Fruit fly (Drosophila melanogaster) whole organism, embryonic: ENCODE results near the gene CG10943.
A peak's percentile ranks its signal among the peaks of the same experiment; 100 is the strongest.

Experiments used
- Atf-2 ChIP-seq: fragments of 200-800 bp; sonication (Bioruptor generic); optimal IDR thresholded peaks from 2 replicates; lab custom pipeline; 2016; ENCODE audit warnings: missing biosample characterization, missing genetic modification characterization
- BEAF-32 ChIP-seq: fragments of 200-800 bp; sonication (Bioruptor generic); optimal IDR thresholded peaks from 3 replicates; lab custom pipeline; 2017; ENCODE audit warnings: missing biosample characterization, missing genetic modification characterization, mild to moderate bottlenecking, moderate library complexity, missing genetic modification reagents
- Bgb ChIP-seq: fragments of 200-800 bp; sonication (Bioruptor generic); IDR thresholded peaks from 2 replicates; pipeline ENCODE4 v1.3.6; 2022; ENCODE audit warnings: missing biosample characterization, missing genetic modification characterization; ENCODE audit not compliant: partially characterized antibody
- CG10366 ChIP-seq: fragments of 200-800 bp; sonication (Bioruptor generic); IDR thresholded peaks from 2 replicates; pipeline ENCODE4 v1.3.6; 2022; ENCODE audit warnings: missing biosample characterization, missing genetic modification characterization
- CG10979 ChIP-seq: fragments of 200-800 bp; sonication (Bioruptor generic); optimal IDR thresholded peaks from 2 replicates; lab custom pipeline; 2018; ENCODE audit warnings: missing biosample characterization, mild to moderate bottlenecking, missing genetic modification characterization, moderate library complexity
- CG12769 ChIP-seq: fragments of 200-800 bp; sonication (Bioruptor generic); optimal IDR thresholded peaks from 2 replicates; lab custom pipeline; 2019; ENCODE audit warnings: missing biosample characterization, mild to moderate bottlenecking, missing genetic modification characterization, moderate library complexity
- CG13123 ChIP-seq: fragments of 200-800 bp; sonication (Bioruptor generic); optimal IDR thresholded peaks from 2 replicates; lab custom pipeline; 2016; ENCODE audit warnings: missing biosample characterization, missing genetic modification characterization
- CG16813 ChIP-seq: fragments of 200-800 bp; sonication (Bioruptor generic); IDR thresholded peaks from 3 replicates; pipeline ENCODE4 v1.3.6; 2022; ENCODE audit warnings: missing biosample characterization, missing genetic modification characterization; ENCODE audit not compliant: partially characterized antibody
- CG17612 ChIP-seq: fragments of 200-800 bp; sonication (Bioruptor generic); IDR thresholded peaks from 2 replicates; pipeline ENCODE4 v1.3.6; 2022; ENCODE audit warnings: missing biosample characterization, missing genetic modification characterization
- CG18011 ChIP-seq: fragments of 200-800 bp; sonication (Bioruptor generic); optimal IDR thresholded peaks from 2 replicates; lab custom pipeline; 2017; ENCODE audit warnings: missing biosample characterization, missing genetic modification characterization, mild to moderate bottlenecking, moderate library complexity, missing genotype
- CG7271 ChIP-seq: fragments of 200-800 bp; sonication (Bioruptor generic); optimal IDR thresholded peaks from 2 replicates; lab custom pipeline; 2018; ENCODE audit warnings: missing biosample characterization, mild to moderate bottlenecking, missing genetic modification characterization, moderate library complexity
- CG9727 ChIP-seq: fragments of 200-800 bp; sonication (Bioruptor generic); optimal IDR thresholded peaks from 3 replicates; lab custom pipeline; 2017; ENCODE audit warnings: missing biosample characterization, mild to moderate bottlenecking, missing genetic modification characterization
- CTCF ChIP-seq: fragments of 200-800 bp; sonication (Bioruptor generic); optimal IDR thresholded peaks from 2 replicates; lab custom pipeline; 2017; ENCODE audit warnings: missing biosample characterization, mild to moderate bottlenecking, missing genetic modification characterization, moderate library complexity
- Chrac-16 ChIP-seq: fragments of 200-800 bp; sonication (Bioruptor generic); optimal IDR thresholded peaks from 3 replicates; lab custom pipeline; 2016; ENCODE audit warnings: missing biosample characterization, missing genetic modification characterization
- D ChIP-seq, 2 experiments: fragments of 200-800 bp in 1 of 2; fragments of >200 bp in 1 of 2; sonication (Bioruptor generic) in 1 of 2; optimal IDR thresholded peaks; 2 replicates in 1 of 2; 3 replicates in 1 of 2; lab custom pipeline; 2017; ENCODE audit warnings: mild to moderate bottlenecking in 1 of 2, missing biosample characterization in 1 of 2, missing genetic modification characterization in 1 of 2, missing genetic modification reagents in 1 of 2
- Dref ChIP-seq: fragments of 200-800 bp; sonication (Bioruptor generic); IDR thresholded peaks from 2 replicates; pipeline ENCODE4 v1.3.6; 2022; ENCODE audit warnings: missing biosample characterization, missing genetic modification characterization
- Elba2 ChIP-seq: fragments of 200-800 bp; sonication (Bioruptor generic); optimal IDR thresholded peaks from 3 replicates; lab custom pipeline; 2016; ENCODE audit warnings: missing biosample characterization, missing genetic modification characterization
- Fer1 ChIP-seq: fragments of 200-800 bp; sonication (Bioruptor generic); optimal IDR thresholded peaks from 2 replicates; lab custom pipeline; 2017; ENCODE audit warnings: missing biosample characterization, mild to moderate bottlenecking, missing genetic modification characterization
- GATAe ChIP-seq: fragments of 200-800 bp; sonication (Bioruptor generic); conservative IDR thresholded peaks from 2 replicates; pipeline ENCODE4 v1.3.6; 2022; ENCODE audit warnings: missing biosample characterization, missing genetic modification characterization
- HLH3B ChIP-seq: fragments of 200-800 bp; sonication (Bioruptor generic); IDR thresholded peaks from 2 replicates; pipeline ENCODE4 v1.3.6; 2022; ENCODE audit warnings: missing biosample characterization, missing genetic modification characterization
- MTF-1 ChIP-seq: fragments of 200-800 bp; sonication (Bioruptor generic); optimal IDR thresholded peaks from 2 replicates; lab custom pipeline; 2018; ENCODE audit warnings: missing biosample characterization, mild to moderate bottlenecking, missing genetic modification characterization, borderline replicate concordance
- Med ChIP-seq: fragments of 200-800 bp; sonication (Bioruptor generic); peaks from one replicate; lab custom pipeline; 2016; ENCODE audit warnings: missing biosample characterization, missing genetic modification characterization, mild to moderate bottlenecking, inconsistent platforms, moderate library complexity
- Oli ChIP-seq: fragments of 200-800 bp; sonication (Bioruptor generic); optimal IDR thresholded peaks from 2 replicates; lab custom pipeline; 2018; ENCODE audit warnings: missing biosample characterization, mild to moderate bottlenecking, missing genetic modification characterization, moderate library complexity
- Spps ChIP-seq: fragments of 200-800 bp; sonication (Bioruptor generic); optimal IDR thresholded peaks from 2 replicates; lab custom pipeline; 2018; ENCODE audit warnings: missing biosample characterization, mild to moderate bottlenecking, missing genetic modification characterization
- al ChIP-seq: fragments of 200-800 bp; sonication (Bioruptor generic); IDR thresholded peaks from 2 replicates; pipeline ENCODE4 v1.3.6; 2022; ENCODE audit warnings: missing biosample characterization, missing genetic modification characterization
- amos ChIP-seq: fragments of 200-800 bp; sonication (Bioruptor generic); IDR thresholded peaks from 2 replicates; pipeline ENCODE4 v1.3.6; 2022; ENCODE audit warnings: missing biosample characterization, missing genetic modification characterization; ENCODE audit not compliant: partially characterized antibody
- ara ChIP-seq: fragments of 200-800 bp; sonication (Bioruptor generic); IDR thresholded peaks from 2 replicates; pipeline ENCODE4 v1.3.6; 2022; ENCODE audit warnings: missing biosample characterization, missing genetic modification characterization
- bbx ChIP-seq: fragments of 200-800 bp; sonication (Bioruptor generic); IDR thresholded peaks from 2 replicates; pipeline ENCODE4 v1.3.6; 2022; ENCODE audit warnings: missing biosample characterization, missing genetic modification characterization; ENCODE audit not compliant: partially characterized antibody
- dmrt11E ChIP-seq: fragments of 200-800 bp; sonication (Bioruptor generic); optimal IDR thresholded peaks from 3 replicates; lab custom pipeline; 2018; ENCODE audit warnings: missing biosample characterization, mild to moderate bottlenecking, missing genetic modification characterization, moderate library complexity
- ewg ChIP-seq: fragments of 200-800 bp; sonication (Bioruptor generic); optimal IDR thresholded peaks from 3 replicates; lab custom pipeline; 2017; ENCODE audit warnings: mild to moderate bottlenecking, missing biosample characterization, missing genetic modification reagents, missing genetic modification characterization
- gce ChIP-seq: fragments of 200-800 bp; sonication (Bioruptor generic); IDR thresholded peaks from 3 replicates; pipeline ENCODE4 v1.3.6; 2022; ENCODE audit warnings: missing biosample characterization, missing genetic modification characterization
- knrl ChIP-seq: fragments of 200-800 bp; sonication (Bioruptor generic); IDR thresholded peaks from 3 replicates; pipeline ENCODE4 v1.3.6; 2022; ENCODE audit warnings: missing biosample characterization, missing genetic modification characterization; ENCODE audit not compliant: partially characterized antibody
- nau ChIP-seq: fragments of 200-800 bp; sonication (Bioruptor generic); optimal IDR thresholded peaks from 3 replicates; lab custom pipeline; 2017; ENCODE audit warnings: missing biosample characterization, mild to moderate bottlenecking, missing genetic modification characterization, missing genetic modification reagents
- onecut ChIP-seq: fragments of 200-800 bp; sonication (Bioruptor generic); IDR thresholded peaks from 2 replicates; pipeline ENCODE4 v1.3.6; 2022; ENCODE audit warnings: missing biosample characterization, missing genetic modification characterization
- pita ChIP-seq: fragments of 200-800 bp; sonication (Bioruptor generic); optimal IDR thresholded peaks from 2 replicates; lab custom pipeline; 2017; ENCODE audit warnings: missing biosample characterization, mild to moderate bottlenecking, missing genetic modification characterization
- sc ChIP-seq, 3 experiments: fragments of >200 bp in 2 of 3; fragments of 200-800 bp in 1 of 3; sonication (Bioruptor generic) in 1 of 3; optimal IDR thresholded peaks; 2 replicates in 2 of 3; 3 replicates in 1 of 3; lab custom pipeline; 2017; ENCODE audit warnings: mild to moderate bottlenecking in 1 of 3, missing biosample characterization in 1 of 3, missing genetic modification characterization in 1 of 3, missing genetic modification reagents in 1 of 3
- scrt ChIP-seq: fragments of 200-800 bp; sonication (Bioruptor generic); optimal IDR thresholded peaks from 2 replicates; lab custom pipeline; 2018; ENCODE audit warnings: missing biosample characterization, mild to moderate bottlenecking, missing genetic modification characterization, moderate library complexity
- vnd ChIP-seq: fragments of 200-800 bp; sonication (Bioruptor generic); IDR thresholded peaks from 3 replicates; pipeline ENCODE4 v1.3.6; 2022; ENCODE audit warnings: missing biosample characterization, missing genetic modification characterization; ENCODE audit not compliant: partially characterized antibody
- zf30C ChIP-seq: fragments of 200-800 bp; sonication (Bioruptor generic); optimal IDR thresholded peaks from 3 replicates; lab custom pipeline; 2018; ENCODE audit warnings: missing biosample characterization, mild to moderate bottlenecking, missing genetic modification characterization

Gene CG10943

DNA sequence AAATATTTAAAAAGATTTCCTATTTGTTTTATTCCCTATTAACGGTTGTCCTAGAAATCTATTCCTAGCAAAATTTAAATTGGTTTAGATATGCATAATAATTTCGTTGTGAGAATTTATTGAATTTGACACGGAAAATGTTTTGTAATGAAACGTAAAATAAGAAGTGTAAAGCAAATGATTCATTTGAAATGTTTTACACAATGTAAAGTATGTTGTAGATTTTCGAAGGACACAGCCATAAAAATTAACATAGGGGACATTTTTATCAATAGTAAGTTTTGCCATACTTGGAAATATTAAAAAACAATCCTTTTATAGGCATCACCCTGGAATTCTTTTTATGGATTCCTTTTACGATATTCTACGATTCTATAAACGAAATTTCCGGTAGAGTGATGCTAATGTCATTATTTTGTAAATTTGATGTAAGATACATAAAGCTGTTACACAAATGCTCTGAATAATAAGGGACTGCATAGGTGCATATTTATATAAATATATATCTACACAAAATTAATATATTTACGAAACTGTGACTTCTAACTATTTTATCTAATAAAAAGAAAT, 5.1 kb downstream of the CG10943 start:
- TF ChIP-seq CG13123 (GFP tag; lab: Kevin White, UChicago), result no peak
- TF ChIP-seq pita (GFP tag; lab: Kevin White, UChicago), result peak; percentile 1
- TF ChIP-seq CTCF (GFP tag; lab: Kevin White, UChicago), result peak; percentile 80
- TF ChIP-seq CG16813 (GFP tag; lab: Robert Waterston, UW), result peak; percentile 57; the same call in 2 of the 3 replicates
- peak; percentile 18 for TF ChIP-seq CG7271 (tag; lab: Kevin White, UChicago)
- no peak for TF ChIP-seq Dref (GFP tag; lab: Robert Waterston, UW)
- no peak for TF ChIP-seq D (optimal IDR thresholded peaks at IDR 0.05; lab: Kevin White, UChicago)
- TF ChIP-seq D (GFP tag; optimal IDR thresholded peaks at IDR 0.05; lab: Kevin White, UChicago), result no peak
- peak; percentile 30; the same call in 1 of the 2 replicates for TF ChIP-seq bbx (GFP tag; lab: Robert Waterston, UW)
- peak; percentile 14 for TF ChIP-seq dmrt11E
- no peak for TF ChIP-seq Chrac-16
- TF ChIP-seq amos (GFP tag; lab: Robert Waterston, UW), result peak; percentile 17; the same call in 1 of the 2 replicates
- TF ChIP-seq ara (GFP tag; lab: Robert Waterston, UW), result peak; percentile 50; the same call in 1 of the 2 replicates
- TF ChIP-seq GATAe (GFP tag; lab: Robert Waterston, UW), result no peak
- peak; percentile 57 for TF ChIP-seq Bgb (GFP tag; lab: Robert Waterston, UW)
- TF ChIP-seq knrl (GFP tag; lab: Robert Waterston, UW), result 0 out of 3 replicates have a peak, but pooled peaks have one; percentile 19
- peak; percentile 31 for TF ChIP-seq CG18011 (GFP tag; lab: Kevin White, UChicago)
- peak; percentile 35; the same call in 1 of the 3 replicates for TF ChIP-seq gce (GFP tag; lab: Robert Waterston, UW)
- no peak for TF ChIP-seq HLH3B (GFP tag; lab: Robert Waterston, UW)
- TF ChIP-seq vnd (GFP tag; lab: Robert Waterston, UW), result no peak
- no peak for TF ChIP-seq BEAF-32 (GFP tag; lab: Kevin White, UChicago)

DNA sequence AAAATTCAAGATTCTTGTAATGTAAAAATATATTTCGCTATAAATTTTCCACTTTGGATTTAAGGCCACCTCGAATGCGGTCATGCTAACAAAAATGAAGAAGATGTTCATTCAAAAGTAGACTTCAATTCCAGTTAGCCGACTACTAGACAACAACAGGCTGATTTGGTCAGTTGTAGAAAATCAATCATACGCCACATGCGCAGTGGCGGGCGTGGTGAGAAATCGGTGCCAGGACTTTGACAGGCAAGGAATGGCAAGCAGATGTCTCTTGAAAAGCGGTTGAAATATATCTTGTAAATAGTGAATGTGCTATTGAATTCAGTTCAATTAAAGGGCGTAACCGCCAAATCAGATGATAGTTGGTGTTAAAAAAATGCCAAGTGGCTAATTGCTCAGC, 9.3 kb downstream of the CG10943 start, which contains the start of gene Ent3:
Gene Ent3 (plus strand): TSS at position 224 of the 400 bp plus-strand sequence.
- TF ChIP-seq CG9727 (GFP tag; lab: Kevin White, UChicago) (no peak), CG10979 (tag; lab: Kevin White, UChicago) (no peak), Oli (tag; lab: Kevin White, UChicago) (no peak), Atf-2 (GFP tag; lab: Kevin White, UChicago) (no peak), sc (optimal IDR thresholded peaks at IDR 0.05; lab: Kevin White, UChicago) (no peak), sc (GFP tag; optimal IDR thresholded peaks at IDR 0.05; lab: Kevin White, UChicago) (no peak), CG10366 (GFP tag; lab: Robert Waterston, UW) (no peak), Elba2 (GFP tag; lab: Kevin White, UChicago) (no peak), nau (GFP tag; lab: Kevin White, UChicago) (no peak), al (GFP tag; lab: Robert Waterston, UW) (no peak), ewg (GFP tag; lab: Kevin White, UChicago) (peak; percentile 71), zf30C (GFP tag; lab: Kevin White, UChicago) (no peak), CG12769 (tag; lab: Kevin White, UChicago) (no peak), onecut (peak; percentile 93), scrt (GFP tag; lab: Kevin White, UChicago) (peak; percentile 59), CG17612 (no peak), Fer1 (GFP tag; lab: Kevin White, UChicago) (no peak), Spps (tag; lab: Kevin White, UChicago) (no peak), MTF-1 (GFP tag; lab: Kevin White, UChicago) (no peak), Med (GFP tag; lab: Kevin White, UChicago) (no peak)
